Fruit fly (Drosophila melanogaster) whole organism, prepupa: ENCODE results near the gene Indy.

ENCODE experiments used
- CG11902 ChIP-seq: fragments of 200-800 bp; sonication (Bioruptor generic); optimal IDR thresholded peaks from 3 replicates; lab custom pipeline; 2016; ENCODE audit warnings: missing biosample characterization, missing genetic modification characterization
- CG1621 ChIP-seq: fragments of 200-800 bp; sonication (Bioruptor generic); optimal IDR thresholded peaks from 3 replicates; lab custom pipeline; 2018; ENCODE audit warnings: missing biosample characterization, mild to moderate bottlenecking, missing genetic modification characterization
- CG3032 ChIP-seq: fragments of 200-800 bp; optimal IDR thresholded peaks from 2 replicates; lab custom pipeline; 2019; ENCODE audit warnings: missing biosample characterization, mild to moderate bottlenecking, missing genetic modification characterization, moderate library complexity
- Eip75B ChIP-seq: fragments of 200-800 bp; sonication (Bioruptor generic); optimal IDR thresholded peaks from 3 replicates; lab custom pipeline; 2016; ENCODE audit warnings: missing biosample characterization, missing genetic modification characterization
- Gug ChIP-seq: fragments of 200-800 bp; sonication (Bioruptor generic); IDR thresholded peaks from 2 replicates; pipeline ENCODE4 v1.3.6; 2022; ENCODE audit warnings: missing biosample characterization, missing genetic modification characterization
- Hr39 ChIP-seq: fragments of 200-800 bp; sonication (Bioruptor generic); optimal IDR thresholded peaks from 2 replicates; lab custom pipeline; 2016; ENCODE audit warnings: missing biosample characterization, missing genetic modification characterization
- Lpt ChIP-seq: fragments of 200-800 bp; sonication (Bioruptor generic); optimal IDR thresholded peaks from 3 replicates; lab custom pipeline; 2016; ENCODE audit warnings: missing biosample characterization, missing genetic modification characterization
- Sox15 ChIP-seq: fragments of 200-800 bp; sonication (Bioruptor generic); optimal IDR thresholded peaks from 3 replicates; lab custom pipeline; 2016; ENCODE audit warnings: missing biosample characterization, missing genetic modification characterization
- cyc ChIP-seq: fragments of 200-800 bp; sonication (Bioruptor generic); optimal IDR thresholded peaks from 3 replicates; lab custom pipeline; 2016; ENCODE audit warnings: missing biosample characterization, missing genetic modification characterization
- fd59A ChIP-seq: fragments of 200-800 bp; sonication (Bioruptor generic); optimal IDR thresholded peaks from 2 replicates; lab custom pipeline; 2017; ENCODE audit warnings: missing biosample characterization, mild to moderate bottlenecking, missing genetic modification characterization, missing genetic modification reagents
- topi ChIP-seq: fragments of 200-800 bp; sonication (Bioruptor generic); optimal IDR thresholded peaks from 3 replicates; lab custom pipeline; 2016; ENCODE audit warnings: missing biosample characterization, missing genetic modification characterization

DNA sequence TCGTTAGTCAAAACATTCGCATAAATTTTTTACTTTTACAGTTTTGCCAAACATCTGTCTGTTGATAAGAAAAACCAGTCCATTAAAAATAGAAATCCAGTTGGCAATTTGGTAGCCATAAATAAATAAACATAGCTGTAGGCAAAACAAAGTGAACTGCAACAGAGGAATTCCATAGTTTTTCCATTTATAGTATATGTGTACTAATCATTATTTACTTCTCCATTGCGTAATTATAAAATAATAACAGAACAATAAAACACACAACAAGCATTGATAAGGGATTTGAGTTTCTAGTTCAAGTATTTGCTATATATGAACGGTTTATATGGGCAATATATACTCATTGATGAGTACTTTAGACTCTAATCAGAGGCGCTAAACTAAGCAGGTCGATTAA, 9.4 kb downstream of the Indy start:
- no peak for TF ChIP-seq Eip75B
- no peak for TF ChIP-seq Lpt
- no peak for TF ChIP-seq Sox15 (GFP tag; lab: Kevin White, UChicago)
- no peak for TF ChIP-seq CG11902 (GFP tag; lab: Kevin White, UChicago)
- TF ChIP-seq CG3032 (tag; lab: Kevin White, UChicago): no peak
- TF ChIP-seq cyc (GFP tag; lab: Kevin White, UChicago): no peak
- no peak for TF ChIP-seq fd59A
- no peak for TF ChIP-seq CG1621 (tag; lab: Kevin White, UChicago)
- TF ChIP-seq Gug: no peak
- no peak for TF ChIP-seq Hr39 (GFP tag; lab: Kevin White, UChicago)
- no peak for TF ChIP-seq topi (GFP tag; lab: Kevin White, UChicago)
